Worm (Caenorhabditis elegans): Measurements from ENCODE around the gene dnj-23.

The dnj-23 gene

ce11 chrII:9059010-9059409, 49.4 kb downstream of the dnj-23 start:
- TF ChIP-seq alr-1 (tag; optimal IDR thresholded peaks at IDR 0.05) (no peak), lsy-2 (tag; optimal IDR thresholded peaks at IDR 0.05) (no peak), zag-1 (tag; optimal IDR thresholded peaks at IDR 0.05) (no peak), fos-1 (tag; optimal IDR thresholded peaks at IDR 0.05) (no peak), mab-5 (tag; optimal IDR thresholded peaks at IDR 0.05) (no peak), mbf-1 (tag; optimal IDR thresholded peaks at IDR 0.05) (no peak), aly-2 (tag; optimal IDR thresholded peaks at IDR 0.05) (no peak), F13H6.1 (tag; optimal IDR thresholded peaks at IDR 0.05) (no peak), ztf-1 (GFP tag; conservative IDR thresholded peaks at IDR 0.05) (no peak), skn-1 (tag; optimal IDR thresholded peaks at IDR 0.05) (no peak), nhr-23 (tag; optimal IDR thresholded peaks at IDR 0.05) (no peak), gmeb-1 (tag; optimal IDR thresholded peaks at IDR 0.05) (no peak), unc-62 (GFP tag; optimal IDR thresholded peaks at IDR 0.05) (no peak), nhr-25 (tag; optimal IDR thresholded peaks at IDR 0.05) (no peak), nhr-77 (tag; optimal IDR thresholded peaks at IDR 0.05) (no peak), crh-2 (tag; optimal IDR thresholded peaks at IDR 0.05) (no peak), snpc-4 (tag; optimal IDR thresholded peaks at IDR 0.05) (no peak), unc-55 (GFP tag; optimal IDR thresholded peaks at IDR 0.05) (no peak), dmd-4 (tag; optimal IDR thresholded peaks at IDR 0.05) (no peak)
